Fruit fly (Drosophila melanogaster) whole organism, embryonic: Measurements from ENCODE around the gene CG4951.

Experiments used
- CG11247 ChIP-seq: fragments of 200-800 bp; sonication (Bioruptor generic); IDR thresholded peaks from 2 replicates; pipeline ENCODE4 v1.3.6; 2022; ENCODE audit warnings: missing biosample characterization, missing genetic modification characterization
- CG12391 ChIP-seq: fragments of 200-800 bp; sonication (Bioruptor generic); optimal IDR thresholded peaks from 3 replicates; lab custom pipeline; 2018; ENCODE audit warnings: missing biosample characterization, mild to moderate bottlenecking, missing genetic modification characterization, moderate library complexity
- CG14441 ChIP-seq: fragments of 200-800 bp; sonication (Bioruptor generic); IDR thresholded peaks from 2 replicates; pipeline ENCODE4 v1.3.6; 2022; ENCODE audit warnings: missing biosample characterization, missing genetic modification characterization
- CG1603 ChIP-seq: fragments of 200-800 bp; sonication (Bioruptor generic); optimal IDR thresholded peaks from 2 replicates; lab custom pipeline; 2019; ENCODE audit warnings: missing biosample characterization, mild to moderate bottlenecking, missing genetic modification characterization, moderate library complexity
- CG17361 ChIP-seq: fragments of 200-800 bp; sonication (Bioruptor generic); IDR thresholded peaks from 3 replicates; pipeline ENCODE4 v1.3.6; 2022; ENCODE audit warnings: missing biosample characterization, missing genetic modification characterization
- CG1792 ChIP-seq: fragments of 200-800 bp; sonication (Bioruptor generic); optimal IDR thresholded peaks from 2 replicates; lab custom pipeline; 2016; ENCODE audit warnings: missing biosample characterization, missing genetic modification characterization
- CG18619 ChIP-seq: fragments of 200-800 bp; sonication (Bioruptor generic); optimal IDR thresholded peaks from 3 replicates; lab custom pipeline; 2017; ENCODE audit warnings: missing biosample characterization, mild to moderate bottlenecking, missing genetic modification characterization
- CG3281 ChIP-seq: fragments of 200-800 bp; sonication (Bioruptor generic); optimal IDR thresholded peaks from 3 replicates; lab custom pipeline; 2017; ENCODE audit warnings: missing biosample characterization, mild to moderate bottlenecking, missing genetic modification characterization
- CG33557 ChIP-seq: fragments of 200-800 bp; sonication (Bioruptor generic); optimal IDR thresholded peaks from 2 replicates; lab custom pipeline; 2019; ENCODE audit warnings: missing biosample characterization, mild to moderate bottlenecking, missing genetic modification characterization, moderate library complexity
- CG34224 ChIP-seq: fragments of 200-800 bp; sonication (Bioruptor generic); IDR thresholded peaks from 3 replicates; pipeline ENCODE4 v1.3.6; 2022; ENCODE audit warnings: missing biosample characterization, missing genetic modification characterization; ENCODE audit not compliant: partially characterized antibody
- CG34422 ChIP-seq: fragments of 200-800 bp; sonication (Bioruptor generic); IDR thresholded peaks from 3 replicates; pipeline ENCODE4 v1.3.6; 2022; ENCODE audit warnings: missing biosample characterization, missing genetic modification characterization
- CG6689 ChIP-seq: fragments of 200-800 bp; sonication (Bioruptor generic); IDR thresholded peaks from 2 replicates; pipeline ENCODE4 v1.3.6; 2022; ENCODE audit warnings: missing biosample characterization, missing genetic modification characterization
- CG6765 ChIP-seq: fragments of 200-800 bp; sonication (Bioruptor generic); optimal IDR thresholded peaks from 3 replicates; lab custom pipeline; 2017; ENCODE audit warnings: missing biosample characterization, mild to moderate bottlenecking, missing genetic modification characterization
- CG7556 ChIP-seq: fragments of 200-800 bp; sonication (Bioruptor generic); optimal IDR thresholded peaks from 2 replicates; lab custom pipeline; 2017; ENCODE audit warnings: missing biosample characterization, mild to moderate bottlenecking, missing genetic modification characterization
- CG7987 ChIP-seq: fragments of 200-800 bp; sonication (Bioruptor generic); optimal IDR thresholded peaks from 2 replicates; lab custom pipeline; 2018; ENCODE audit warnings: missing biosample characterization, mild to moderate bottlenecking, missing genetic modification characterization, moderate library complexity
- CG8388 ChIP-seq: fragments of 200-800 bp; sonication (Bioruptor generic); optimal IDR thresholded peaks from 2 replicates; lab custom pipeline; 2019; ENCODE audit warnings: missing biosample characterization, mild to moderate bottlenecking, missing genetic modification characterization, moderate library complexity
- CG9609 ChIP-seq: fragments of 200-800 bp; sonication (Bioruptor generic); optimal IDR thresholded peaks from 3 replicates; lab custom pipeline; 2016; ENCODE audit warnings: missing biosample characterization, missing genetic modification characterization
- CG9727 ChIP-seq: fragments of 200-800 bp; sonication (Bioruptor generic); optimal IDR thresholded peaks from 3 replicates; lab custom pipeline; 2017; ENCODE audit warnings: missing biosample characterization, mild to moderate bottlenecking, missing genetic modification characterization
- CG9817 ChIP-seq: fragments of 200-800 bp; sonication (Bioruptor generic); optimal IDR thresholded peaks from 2 replicates; lab custom pipeline; 2018; ENCODE audit warnings: missing biosample characterization, mild to moderate bottlenecking, missing genetic modification characterization, moderate library complexity
- Camta ChIP-seq: fragments of 200-800 bp; sonication (Bioruptor generic); optimal IDR thresholded peaks from 2 replicates; lab custom pipeline; 2016; ENCODE audit warnings: missing biosample characterization, missing genetic modification characterization
- CkIIα-i1 ChIP-seq: fragments of 200-800 bp; sonication (Bioruptor generic); IDR thresholded peaks from 2 replicates; pipeline ENCODE4 v1.3.6; 2022; ENCODE audit warnings: missing biosample characterization, missing genetic modification characterization
- CoRest ChIP-seq: fragments of 200-800 bp; sonication (Bioruptor generic); optimal IDR thresholded peaks from 3 replicates; lab custom pipeline; 2018; ENCODE audit warnings: missing biosample characterization, mild to moderate bottlenecking, missing genetic modification characterization, moderate library complexity
- Dad ChIP-seq: fragments of 200-800 bp; sonication (Bioruptor generic); optimal IDR thresholded peaks from 3 replicates; lab custom pipeline; 2016; ENCODE audit warnings: missing biosample characterization, missing genetic modification characterization
- Dref ChIP-seq: fragments of 200-800 bp; sonication (Bioruptor generic); IDR thresholded peaks from 2 replicates; pipeline ENCODE4 v1.3.6; 2022; ENCODE audit warnings: missing biosample characterization, missing genetic modification characterization
- ERR ChIP-seq: fragments of 200-800 bp; sonication (Bioruptor generic); optimal IDR thresholded peaks from 2 replicates; lab custom pipeline; 2016; ENCODE audit warnings: missing biosample characterization, missing genetic modification characterization
- Fer3 ChIP-seq: fragments of 200-800 bp; sonication (Bioruptor generic); optimal IDR thresholded peaks from 2 replicates; lab custom pipeline; 2018; ENCODE audit warnings: missing biosample characterization, mild to moderate bottlenecking, missing genetic modification characterization, moderate library complexity
- H2.0 ChIP-seq: fragments of 200-800 bp; sonication (Bioruptor generic); IDR thresholded peaks from 2 replicates; pipeline ENCODE4 v1.3.6; 2022; ENCODE audit warnings: missing biosample characterization, missing genetic modification characterization
- Hand ChIP-seq: fragments of 200-800 bp; sonication (Bioruptor generic); optimal IDR thresholded peaks from 2 replicates; lab custom pipeline; 2017; ENCODE audit warnings: mild to moderate bottlenecking, missing biosample characterization, missing genetic modification reagents, missing genetic modification characterization
- HmgD ChIP-seq: fragments of 200-800 bp; sonication (Bioruptor generic); optimal IDR thresholded peaks from 3 replicates; lab custom pipeline; 2016; ENCODE audit warnings: missing biosample characterization, missing genetic modification characterization
- NC2α ChIP-seq: fragments of 200-800 bp; sonication (Bioruptor generic); optimal IDR thresholded peaks from 2 replicates; lab custom pipeline; 2016; ENCODE audit warnings: missing biosample characterization, missing genetic modification characterization
- Oaz ChIP-seq: fragments of 200-800 bp; sonication (Bioruptor generic); IDR thresholded peaks from 2 replicates; pipeline ENCODE4 v1.3.6; 2022; ENCODE audit warnings: missing biosample characterization, missing genetic modification characterization
- Oli ChIP-seq: fragments of 200-800 bp; sonication (Bioruptor generic); optimal IDR thresholded peaks from 2 replicates; lab custom pipeline; 2018; ENCODE audit warnings: missing biosample characterization, mild to moderate bottlenecking, missing genetic modification characterization, moderate library complexity
- Opbp ChIP-seq: fragments of 200-800 bp; sonication (Bioruptor generic); IDR thresholded peaks from 3 replicates; pipeline ENCODE4 v1.3.6; 2022; ENCODE audit warnings: missing biosample characterization, missing genetic modification characterization; ENCODE audit not compliant: partially characterized antibody
- Poxn ChIP-seq: fragments of 200-800 bp; sonication (Bioruptor generic); IDR thresholded peaks from 2 replicates; pipeline ENCODE4 v1.3.6; 2022; ENCODE audit warnings: missing biosample characterization, missing genetic modification characterization
- Tbp ChIP-seq: fragments of >200 bp; optimal IDR thresholded peaks from 2 replicates; lab custom pipeline; 2018; ENCODE audit warnings: missing biosample characterization, missing genetic modification characterization
- amos ChIP-seq: fragments of 200-800 bp; sonication (Bioruptor generic); IDR thresholded peaks from 2 replicates; pipeline ENCODE4 v1.3.6; 2022; ENCODE audit warnings: missing biosample characterization, missing genetic modification characterization; ENCODE audit not compliant: partially characterized antibody
- ap ChIP-seq: fragments of 200-800 bp; sonication (Bioruptor generic); IDR thresholded peaks from 2 replicates; pipeline ENCODE4 v1.3.6; 2022; ENCODE audit warnings: missing biosample characterization, missing genetic modification characterization
- dm ChIP-seq: fragments of 200-800 bp; sonication (Bioruptor generic); optimal IDR thresholded peaks from 3 replicates; lab custom pipeline; 2016; ENCODE audit warnings: missing biosample characterization, missing genetic modification characterization
- exex ChIP-seq: fragments of 200-800 bp; sonication (Bioruptor generic); optimal IDR thresholded peaks from 4 replicates; lab custom pipeline; 2018; ENCODE audit warnings: missing biosample characterization, mild to moderate bottlenecking, missing genetic modification characterization, moderate library complexity
- fd96Cb ChIP-seq: fragments of 200-800 bp; sonication (Bioruptor generic); optimal IDR thresholded peaks from 2 replicates; lab custom pipeline; 2018; ENCODE audit warnings: missing biosample characterization, mild to moderate bottlenecking, missing genetic modification characterization, moderate library complexity
- kah ChIP-seq: fragments of 200-800 bp; sonication (Bioruptor generic); optimal IDR thresholded peaks from 2 replicates; lab custom pipeline; 2018; ENCODE audit warnings: missing biosample characterization, mild to moderate bottlenecking, missing genetic modification characterization
- odd ChIP-seq: fragments of 200-800 bp; sonication (Bioruptor generic); optimal IDR thresholded peaks from 2 replicates; lab custom pipeline; 2017; ENCODE audit warnings: missing biosample characterization, mild to moderate bottlenecking, missing genetic modification characterization
- prd ChIP-seq, 3 experiments: fragments of >200 bp in 2 of 3; fragments of 200-800 bp in 1 of 3; sonication (Bioruptor generic) in 1 of 3; optimal IDR thresholded peaks in 2 of 3; IDR thresholded peaks in 1 of 3; 2 replicates in 2 of 3; 3 replicates in 1 of 3; pipeline versions ENCODE4 v1.3.6 to Lab custom; 2017 to 2022; ENCODE audit warnings: missing biosample characterization in 1 of 3, missing genetic modification characterization in 1 of 3
- pros ChIP-seq: fragments of 200-800 bp; sonication (Bioruptor generic); optimal IDR thresholded peaks from 3 replicates; lab custom pipeline; 2019; ENCODE audit warnings: missing biosample characterization, mild to moderate bottlenecking, missing genetic modification characterization, moderate library complexity
- scrt ChIP-seq: fragments of 200-800 bp; sonication (Bioruptor generic); optimal IDR thresholded peaks from 2 replicates; lab custom pipeline; 2018; ENCODE audit warnings: missing biosample characterization, mild to moderate bottlenecking, missing genetic modification characterization, moderate library complexity
- sd ChIP-seq: fragments of 200-800 bp; sonication (Bioruptor generic); optimal IDR thresholded peaks from 3 replicates; lab custom pipeline; 2018; ENCODE audit warnings: missing biosample characterization, mild to moderate bottlenecking, missing genetic modification characterization, moderate library complexity
- slou ChIP-seq: fragments of 200-800 bp; sonication (Bioruptor generic); optimal IDR thresholded peaks from 3 replicates; lab custom pipeline; 2016; ENCODE audit warnings: missing biosample characterization, missing genetic modification characterization
- vvl ChIP-seq: fragments of 200-800 bp; sonication (Bioruptor generic); IDR thresholded peaks from 2 replicates; pipeline ENCODE4 v1.3.6; 2022; ENCODE audit warnings: missing biosample characterization, missing genetic modification characterization
- yki ChIP-seq: fragments of >200 bp; optimal IDR thresholded peaks from 3 replicates; lab custom pipeline; 2018
- zen ChIP-seq: fragments of 200-800 bp; sonication (Bioruptor generic); optimal IDR thresholded peaks from 3 replicates; lab custom pipeline; 2018; ENCODE audit warnings: missing biosample characterization, mild to moderate bottlenecking, missing genetic modification characterization, moderate library complexity

Gene CG4951

DNA sequence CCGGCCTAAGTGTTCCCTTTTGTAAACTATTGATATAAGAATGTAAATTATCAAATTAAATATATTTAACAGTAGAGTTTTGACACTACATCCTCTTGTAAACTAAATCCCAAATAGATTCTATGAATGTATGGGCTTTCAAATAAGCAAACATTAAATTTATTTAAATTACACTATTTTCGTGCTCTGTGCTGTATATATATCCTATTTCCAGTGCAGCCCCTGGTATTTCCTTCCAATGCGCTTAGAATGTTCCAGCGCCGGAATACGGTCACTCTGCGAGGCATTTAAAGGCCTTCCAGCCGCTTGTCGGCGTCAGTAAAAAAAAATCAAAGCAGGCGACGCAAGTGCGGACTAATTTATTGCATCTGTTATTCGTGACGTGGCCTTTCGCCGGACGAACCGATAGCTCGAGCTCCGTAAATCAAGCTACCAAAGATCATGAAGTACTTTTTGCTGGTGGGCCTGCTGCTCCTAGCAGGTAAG is 5.4 kb downstream of the CG4951 start, which contains the start of gene Gp93 (continued):
- peak; percentile 20 for TF ChIP-seq dm (GFP tag; lab: Kevin White, UChicago)
- TF ChIP-seq H2.0: peak; percentile 55; the same call in 1 of the 2 replicates
- no peak for TF ChIP-seq yki
- TF ChIP-seq CG33557 (GFP tag; lab: Kevin White, UChicago): peak; percentile 45
- peak; percentile 55; the same call in 1 of the 2 replicates for TF ChIP-seq amos (GFP tag; lab: Robert Waterston, UW)
- peak; percentile 26; the same call in 1 of the 3 replicates for TF ChIP-seq CG34224 (GFP tag; lab: Robert Waterston, UW)
- TF ChIP-seq Oaz (GFP tag; lab: Robert Waterston, UW): peak; percentile 21; the same call in 1 of the 2 replicates
- peak; percentile 21 for TF ChIP-seq Camta (GFP tag; lab: Kevin White, UChicago)
- TF ChIP-seq CG7987 (GFP tag; lab: Kevin White, UChicago): peak; percentile 37
- TF ChIP-seq CG3281: peak; percentile 48
- peak; percentile 82 for TF ChIP-seq sd
- no peak for TF ChIP-seq prd (optimal IDR thresholded peaks at IDR 0.05; lab: Kevin White, UChicago)
- peak; percentile 80 for TF ChIP-seq prd (GFP tag; IDR thresholded peaks at IDR 0.05; lab: Robert Waterston, UW)
- peak; percentile 55 for TF ChIP-seq CG7556 (GFP tag; lab: Kevin White, UChicago)
- peak; percentile 70 for TF ChIP-seq CG6689 (GFP tag; lab: Robert Waterston, UW)
- TF ChIP-seq CG1603 (tag; lab: Kevin White, UChicago): peak; percentile 35
- TF ChIP-seq CG18619 (GFP tag; lab: Kevin White, UChicago): peak; percentile 54
- peak; percentile 50 for TF ChIP-seq exex
- TF ChIP-seq Poxn (GFP tag; lab: Robert Waterston, UW): no peak
- TF ChIP-seq odd: no peak
- TF ChIP-seq Fer3 (tag; lab: Kevin White, UChicago): peak; percentile 58
- peak; percentile 71 for TF ChIP-seq CG12391 (tag; lab: Kevin White, UChicago)
- TF ChIP-seq CG14441 (GFP tag; lab: Robert Waterston, UW): peak; percentile 66
- TF ChIP-seq CG17361 (GFP tag; lab: Robert Waterston, UW): peak; percentile 85
- TF ChIP-seq HmgD (GFP tag; lab: Kevin White, UChicago): peak; percentile 4
- TF ChIP-seq fd96Cb: peak; percentile 45
- no peak for TF ChIP-seq ap
- no peak for TF ChIP-seq CkIIα-i1
- TF ChIP-seq CoRest (tag; lab: Kevin White, UChicago): peak; percentile 74
- no peak for TF ChIP-seq CG1792 (GFP tag; lab: Kevin White, UChicago)
- TF ChIP-seq CG9817 (tag; lab: Kevin White, UChicago): peak; percentile 46
- no peak for TF ChIP-seq kah (GFP tag; lab: Kevin White, UChicago)
- peak; percentile 64 for TF ChIP-seq CG11247 (GFP tag; lab: Robert Waterston, UW)
- peak; percentile 96; the same call in 2 of the 3 replicates for TF ChIP-seq CG34422 (GFP tag; lab: Robert Waterston, UW)
- peak; percentile 19; the same call in 1 of the 2 replicates for TF ChIP-seq Dref
- no peak for TF ChIP-seq Tbp (GFP tag; lab: Kevin White, UChicago)
- peak; percentile 62 for TF ChIP-seq Oli (tag; lab: Kevin White, UChicago)
- peak; percentile 12 for TF ChIP-seq slou (GFP tag; lab: Kevin White, UChicago)
- peak; percentile 52 for TF ChIP-seq CG9727 (GFP tag; lab: Kevin White, UChicago)
- no peak for TF ChIP-seq scrt
- TF ChIP-seq vvl (GFP tag; lab: Robert Waterston, UW): peak; percentile 73
- TF ChIP-seq CG8388: peak; percentile 31
- TF ChIP-seq Opbp: peak; percentile 56; the same call in 1 of the 3 replicates
- TF ChIP-seq NC2α: peak; percentile 57
- TF ChIP-seq ERR: peak; percentile 35
- TF ChIP-seq CG6765 (GFP tag; lab: Kevin White, UChicago): peak; percentile 34
- TF ChIP-seq Hand (GFP tag; lab: Kevin White, UChicago): peak; percentile 19
- TF ChIP-seq Dad (GFP tag; lab: Kevin White, UChicago): no peak
- TF ChIP-seq zen: peak; percentile 33
- TF ChIP-seq CG9609 (GFP tag; lab: Kevin White, UChicago): no peak
- TF ChIP-seq pros (GFP tag; lab: Kevin White, UChicago): no peak
